Worm (Caenorhabditis elegans) whole organism, mixed stage, embryonic: Measurements from ENCODE around the gene F46C5.4.

Experiments
- flh-1 ChIP-seq: fragments of 200-800 bp; sonication (Bioruptor generic); optimal IDR thresholded peaks from 2 replicates; lab custom pipeline; 2018; ENCODE audit warnings: mild to moderate bottlenecking, missing genetic modification characterization, moderate library complexity, missing compliant biosample characterization
- hlh-1 ChIP-seq: fragments of 150-350 bp; optimal IDR thresholded peaks from 2 replicates; lab custom pipeline; 2014; ENCODE audit warnings: missing biosample characterization, missing genetic modification reagents, missing genetic modification characterization
- lin-13 ChIP-seq: fragments of 150-350 bp; optimal IDR thresholded peaks from 2 replicates; lab custom pipeline; 2014; ENCODE audit warnings: missing biosample characterization, missing genetic modification characterization
- nhr-28 ChIP-seq: fragments of 150-350 bp; optimal IDR thresholded peaks from 2 replicates; lab custom pipeline; 2014; ENCODE audit warnings: missing biosample characterization, missing genetic modification characterization
- pha-4 ChIP-seq: fragments of 150-350 bp; optimal IDR thresholded peaks from 2 replicates; lab custom pipeline; 2018; ENCODE audit warnings: missing biosample characterization, missing genetic modification reagents, missing genetic modification characterization
- unc-62 ChIP-seq: fragments of 150-350 bp; optimal IDR thresholded peaks from 2 replicates; lab custom pipeline; 2014; ENCODE audit warnings: missing biosample characterization, missing genetic modification reagents, missing genetic modification characterization

- TF ChIP-seq unc-62 (GFP tag; lab: Kevin White, UChicago): no peak
- no peak for TF ChIP-seq pha-4
- no peak for TF ChIP-seq lin-13 (tag; lab: Kevin White, UChicago)
- no peak for TF ChIP-seq hlh-1
- no peak for TF ChIP-seq flh-1 (GFP tag; lab: Kevin White, UChicago)
- no peak for TF ChIP-seq nhr-28 (tag; lab: Kevin White, UChicago)
These were observed 41.4 kb downstream of the F46C5.4 start for ce11 chrII:8877032-8877985.
